Fruit fly (Drosophila melanogaster) whole organism, embryonic: Measurements from ENCODE around the gene tws.

Source experiments
- Aef1 ChIP-seq: fragments of 200-800 bp; sonication (Bioruptor generic); IDR thresholded peaks from 3 replicates; pipeline ENCODE4 v1.3.6; 2022; ENCODE audit warnings: missing biosample characterization, missing genetic modification characterization
- Atf6 ChIP-seq: fragments of 200-800 bp; sonication (Bioruptor generic); IDR thresholded peaks from 2 replicates; pipeline ENCODE4 v1.3.6; 2022; ENCODE audit warnings: missing biosample characterization, missing genetic modification characterization
- CG12769 ChIP-seq: fragments of 200-800 bp; sonication (Bioruptor generic); optimal IDR thresholded peaks from 2 replicates; lab custom pipeline; 2019; ENCODE audit warnings: missing biosample characterization, mild to moderate bottlenecking, missing genetic modification characterization, moderate library complexity
- CG17612 ChIP-seq: fragments of 200-800 bp; sonication (Bioruptor generic); IDR thresholded peaks from 2 replicates; pipeline ENCODE4 v1.3.6; 2022; ENCODE audit warnings: missing biosample characterization, missing genetic modification characterization
- CG1792 ChIP-seq: fragments of 200-800 bp; sonication (Bioruptor generic); optimal IDR thresholded peaks from 2 replicates; lab custom pipeline; 2016; ENCODE audit warnings: missing biosample characterization, missing genetic modification characterization
- CG2678 ChIP-seq: fragments of 200-800 bp; sonication (Bioruptor generic); optimal IDR thresholded peaks from 3 replicates; lab custom pipeline; 2019; ENCODE audit warnings: missing biosample characterization, mild to moderate bottlenecking, missing genetic modification characterization, moderate library complexity
- CG2712 ChIP-seq: fragments of 200-800 bp; optimal IDR thresholded peaks from 3 replicates; lab custom pipeline; 2019; ENCODE audit warnings: missing biosample characterization, mild to moderate bottlenecking, missing genetic modification characterization, moderate library complexity
- CG30020 ChIP-seq: fragments of 200-800 bp; optimal IDR thresholded peaks from 2 replicates; lab custom pipeline; 2019; ENCODE audit warnings: missing biosample characterization, mild to moderate bottlenecking, missing genetic modification characterization, moderate library complexity
- CG31441 ChIP-seq: fragments of 200-800 bp; sonication (Bioruptor generic); IDR thresholded peaks from 2 replicates; pipeline ENCODE4 v1.3.6; 2022; ENCODE audit warnings: missing biosample characterization, missing genetic modification characterization
- CG5245 ChIP-seq: fragments of 200-800 bp; sonication (Bioruptor generic); optimal IDR thresholded peaks from 3 replicates; lab custom pipeline; 2016; ENCODE audit warnings: missing biosample characterization, missing genetic modification characterization
- CG6254 ChIP-seq: fragments of 200-800 bp; sonication (Bioruptor generic); optimal IDR thresholded peaks from 3 replicates; lab custom pipeline; 2017; ENCODE audit warnings: mild to moderate bottlenecking, missing biosample characterization, missing genetic modification reagents, missing genetic modification characterization
- CG7987 ChIP-seq: fragments of 200-800 bp; sonication (Bioruptor generic); optimal IDR thresholded peaks from 2 replicates; lab custom pipeline; 2018; ENCODE audit warnings: missing biosample characterization, mild to moderate bottlenecking, missing genetic modification characterization, moderate library complexity
- CG8388 ChIP-seq: fragments of 200-800 bp; sonication (Bioruptor generic); optimal IDR thresholded peaks from 2 replicates; lab custom pipeline; 2019; ENCODE audit warnings: missing biosample characterization, mild to moderate bottlenecking, missing genetic modification characterization, moderate library complexity
- CrebB ChIP-seq: fragments of 200-800 bp; sonication (Bioruptor generic); optimal IDR thresholded peaks from 3 replicates; lab custom pipeline; 2018; ENCODE audit warnings: missing biosample characterization, mild to moderate bottlenecking, missing genetic modification characterization
- Eip74EF ChIP-seq, 2 experiments: fragments of 200-800 bp in 1 of 2; fragments of >200 bp in 1 of 2; sonication (Bioruptor generic) in 1 of 2; optimal IDR thresholded peaks; 2 replicates each; lab custom pipeline; 2017 to 2019; ENCODE audit warnings: missing biosample characterization in 2 of 2, missing genetic modification characterization in 2 of 2, mild to moderate bottlenecking in 1 of 2, moderate library complexity in 1 of 2
- Fer1 ChIP-seq: fragments of 200-800 bp; sonication (Bioruptor generic); optimal IDR thresholded peaks from 2 replicates; lab custom pipeline; 2017; ENCODE audit warnings: missing biosample characterization, mild to moderate bottlenecking, missing genetic modification characterization
- Hey ChIP-seq: fragments of 200-800 bp; sonication (Bioruptor generic); optimal IDR thresholded peaks from 3 replicates; lab custom pipeline; 2018; ENCODE audit warnings: missing biosample characterization, mild to moderate bottlenecking, missing genetic modification characterization
- Hmr ChIP-seq: fragments of 200-800 bp; sonication (Bioruptor generic); optimal IDR thresholded peaks from 3 replicates; lab custom pipeline; 2017; ENCODE audit warnings: mild to moderate bottlenecking, missing biosample characterization, missing genetic modification reagents, missing genetic modification characterization
- Hr78 ChIP-seq, 2 experiments: fragments of 200-800 bp in 1 of 2; fragments of >200 bp in 1 of 2; sonication (Bioruptor generic) in 1 of 2; optimal IDR thresholded peaks; 2 replicates each; lab custom pipeline; 2017 to 2019; ENCODE audit warnings: missing biosample characterization in 2 of 2, missing genetic modification characterization in 2 of 2, mild to moderate bottlenecking in 1 of 2, moderate library complexity in 1 of 2
- NC2α ChIP-seq: fragments of 200-800 bp; sonication (Bioruptor generic); optimal IDR thresholded peaks from 2 replicates; lab custom pipeline; 2016; ENCODE audit warnings: missing biosample characterization, missing genetic modification characterization
- NFAT ChIP-seq: fragments of 200-800 bp; sonication (Bioruptor generic); IDR thresholded peaks from 2 replicates; pipeline ENCODE4 v1.3.6; 2022; ENCODE audit warnings: missing biosample characterization, missing genetic modification characterization
- Nf-YA ChIP-seq: fragments of 200-800 bp; sonication (Bioruptor generic); IDR thresholded peaks from 2 replicates; pipeline ENCODE4 v1.3.6; 2022; ENCODE audit warnings: missing biosample characterization, missing genetic modification characterization
- Pdp1 ChIP-seq, 2 experiments: fragments of 200-800 bp; sonication (Bioruptor generic); optimal IDR thresholded peaks; 3 replicates each; lab custom pipeline; 2016; ENCODE audit warnings: missing biosample characterization in 2 of 2, missing genetic modification characterization in 2 of 2, mild to moderate bottlenecking in 1 of 2, moderate library complexity in 1 of 2
- Sry-δ ChIP-seq: fragments of 200-800 bp; sonication (Bioruptor generic); optimal IDR thresholded peaks from 2 replicates; lab custom pipeline; 2016; ENCODE audit warnings: missing biosample characterization, missing genetic modification characterization
- cas ChIP-seq: fragments of 200-800 bp; sonication (Bioruptor generic); IDR thresholded peaks from 2 replicates; pipeline ENCODE4 v1.3.6; 2022; ENCODE audit warnings: missing biosample characterization, missing genetic modification characterization
- crc ChIP-seq: fragments of 200-800 bp; sonication (Bioruptor generic); optimal IDR thresholded peaks from 2 replicates; lab custom pipeline; 2016; ENCODE audit warnings: missing biosample characterization, missing genetic modification characterization
- croc ChIP-seq: fragments of 200-800 bp; sonication (Bioruptor generic); conservative IDR thresholded peaks from 3 replicates; pipeline ENCODE4 v1.3.6; 2022; ENCODE audit warnings: missing biosample characterization, missing genetic modification characterization
- crol ChIP-seq: fragments of 200-800 bp; sonication (Bioruptor generic); IDR thresholded peaks from 2 replicates; pipeline ENCODE4 v1.3.6; 2022; ENCODE audit warnings: missing biosample characterization, missing genetic modification characterization
- crp ChIP-seq, 2 experiments: fragments of 200-800 bp; sonication (Bioruptor generic); optimal IDR thresholded peaks; 2 replicates in 1 of 2; 3 replicates in 1 of 2; lab custom pipeline; 2017; ENCODE audit warnings: missing biosample characterization in 2 of 2, missing genetic modification characterization in 2 of 2, mild to moderate bottlenecking in 1 of 2, moderate library complexity in 1 of 2
- en ChIP-seq: fragments of 200-800 bp; sonication (Bioruptor generic); optimal IDR thresholded peaks from 2 replicates; lab custom pipeline; 2016; ENCODE audit warnings: missing biosample characterization, missing genetic modification characterization
- exex ChIP-seq: fragments of 200-800 bp; sonication (Bioruptor generic); optimal IDR thresholded peaks from 4 replicates; lab custom pipeline; 2018; ENCODE audit warnings: missing biosample characterization, mild to moderate bottlenecking, missing genetic modification characterization, moderate library complexity
- grn ChIP-seq: fragments of 200-800 bp; sonication (Bioruptor generic); optimal IDR thresholded peaks from 3 replicates; lab custom pipeline; 2017; ENCODE audit warnings: missing biosample characterization, missing genetic modification characterization
- gsb ChIP-seq: fragments of 200-800 bp; sonication (Bioruptor generic); IDR thresholded peaks from 2 replicates; pipeline ENCODE4 v1.3.6; 2022; ENCODE audit warnings: missing biosample characterization, missing genetic modification characterization
- hth ChIP-seq: fragments of >200 bp; optimal IDR thresholded peaks from 2 replicates; lab custom pipeline; 2017; ENCODE audit warnings: inconsistent platforms
- kni ChIP-seq: fragments of 200-800 bp; sonication (Bioruptor generic); optimal IDR thresholded peaks from 3 replicates; lab custom pipeline; 2017; ENCODE audit warnings: mild to moderate bottlenecking, missing biosample characterization, missing genetic modification reagents, missing genetic modification characterization
- lbe ChIP-seq: fragments of 200-800 bp; sonication (Bioruptor generic); optimal IDR thresholded peaks from 2 replicates; lab custom pipeline; 2016; ENCODE audit warnings: missing biosample characterization, mild to moderate bottlenecking, missing genetic modification characterization
- lola ChIP-seq, 3 experiments: fragments of >200 bp in 2 of 3; fragments of 200-800 bp in 1 of 3; sonication (Bioruptor generic) in 1 of 3; optimal IDR thresholded peaks; 2 replicates each; lab custom pipeline; 2017 to 2019; ENCODE audit warnings: missing biosample characterization in 3 of 3, missing genetic modification characterization in 3 of 3, mild to moderate bottlenecking in 1 of 3, moderate library complexity in 1 of 3
- luna ChIP-seq: fragments of 200-800 bp; sonication (Bioruptor generic); optimal IDR thresholded peaks from 2 replicates; lab custom pipeline; 2016; ENCODE audit warnings: missing biosample characterization, missing genetic modification characterization
- p53 ChIP-seq: fragments of 200-800 bp; sonication (Bioruptor generic); optimal IDR thresholded peaks from 2 replicates; lab custom pipeline; 2016; ENCODE audit warnings: missing biosample characterization, missing genetic modification characterization
- prd ChIP-seq, 3 experiments: fragments of >200 bp in 2 of 3; fragments of 200-800 bp in 1 of 3; sonication (Bioruptor generic) in 1 of 3; optimal IDR thresholded peaks in 2 of 3; IDR thresholded peaks in 1 of 3; 2 replicates in 2 of 3; 3 replicates in 1 of 3; pipeline versions ENCODE4 v1.3.6 to Lab custom; 2017 to 2022; ENCODE audit warnings: missing biosample characterization in 1 of 3, missing genetic modification characterization in 1 of 3
- pros ChIP-seq: fragments of 200-800 bp; sonication (Bioruptor generic); optimal IDR thresholded peaks from 3 replicates; lab custom pipeline; 2019; ENCODE audit warnings: missing biosample characterization, mild to moderate bottlenecking, missing genetic modification characterization, moderate library complexity
- row ChIP-seq: fragments of 200-800 bp; sonication (Bioruptor generic); IDR thresholded peaks from 3 replicates; pipeline ENCODE4 v1.3.6; 2022; ENCODE audit warnings: missing biosample characterization, missing genetic modification characterization
- schlank ChIP-seq: fragments of 200-800 bp; sonication (Bioruptor generic); optimal IDR thresholded peaks from 2 replicates; lab custom pipeline; 2018; ENCODE audit warnings: missing biosample characterization, mild to moderate bottlenecking, missing genetic modification characterization
- sd ChIP-seq: fragments of 200-800 bp; sonication (Bioruptor generic); optimal IDR thresholded peaks from 3 replicates; lab custom pipeline; 2018; ENCODE audit warnings: missing biosample characterization, mild to moderate bottlenecking, missing genetic modification characterization, moderate library complexity
- so ChIP-seq: fragments of 200-800 bp; sonication (Bioruptor generic); IDR thresholded peaks from 3 replicates; pipeline ENCODE4 v1.3.6; 2022; ENCODE audit warnings: missing biosample characterization, missing genetic modification characterization
- tin ChIP-seq: fragments of 200-800 bp; sonication (Bioruptor generic); optimal IDR thresholded peaks from 3 replicates; lab custom pipeline; 2016; ENCODE audit warnings: missing biosample characterization, missing genetic modification characterization
- twi ChIP-seq: fragments of 200-800 bp; optimal IDR thresholded peaks from 2 replicates; lab custom pipeline; 2019; ENCODE audit warnings: missing biosample characterization, mild to moderate bottlenecking, missing genetic modification characterization, moderate library complexity
- wor ChIP-seq: fragments of 200-800 bp; sonication (Bioruptor generic); IDR thresholded peaks from 2 replicates; pipeline ENCODE4 v1.3.6; 2022; ENCODE audit warnings: missing biosample characterization, missing genetic modification characterization

The tws gene

dm6 chr3R:10100498-10101196 lies 38.9 kb downstream of the tws start (continued):
- TF ChIP-seq croc (GFP tag; lab: Robert Waterston, UW) (no peak), Sry-δ (GFP tag; lab: Kevin White, UChicago) (no peak), lbe (GFP tag; lab: Kevin White, UChicago) (no peak), CG1792 (no peak), crc (GFP tag; lab: Kevin White, UChicago) (no peak), Atf6 (GFP tag; lab: Robert Waterston, UW) (0 out of 2 replicates have a peak, but pooled peaks have one; percentile 30), CG30020 (no peak), CG31441 (GFP tag; lab: Robert Waterston, UW) (no peak), NFAT (GFP tag; lab: Robert Waterston, UW) (peak; percentile 54), cas (GFP tag; lab: Robert Waterston, UW) (no peak), CG6254 (GFP tag; lab: Kevin White, UChicago) (no peak), Aef1 (GFP tag; lab: Robert Waterston, UW) (0 out of 3 replicates have a peak, but pooled peaks have one; percentile 35), prd (optimal IDR thresholded peaks at IDR 0.05; lab: Kevin White, UChicago) (no peak), prd (GFP tag; IDR thresholded peaks at IDR 0.05; lab: Robert Waterston, UW) (peak; percentile 44; the same call in 2 of the 3 replicates), luna (no peak), hth (no peak), CG8388 (no peak), CG5245 (GFP tag; lab: Kevin White, UChicago) (peak; percentile 5), p53 (GFP tag; lab: Kevin White, UChicago) (no peak), NC2α (GFP tag; lab: Kevin White, UChicago) (no peak), Hmr (GFP tag; lab: Kevin White, UChicago) (peak; percentile 81), tin (GFP tag; lab: Kevin White, UChicago) (peak; percentile 52), wor (GFP tag; lab: Robert Waterston, UW) (no peak), twi (no peak)

dm6 chr3R:10099401-10099848 lies 40.1 kb downstream of the tws start:
- TF ChIP-seq lola (GFP tag; optimal IDR thresholded peaks at IDR 0.05; lab: Kevin White, UChicago) (peak in 1 of 3 experiments; percentile 10), Nf-YA (GFP tag; lab: Robert Waterston, UW) (0 out of 2 replicates have a peak, but pooled peaks have one; percentile 20), CG2678 (tag; lab: Kevin White, UChicago) (peak; percentile 25), pros (GFP tag; lab: Kevin White, UChicago) (no peak), gsb (GFP tag; lab: Robert Waterston, UW) (no peak), Hr78 (GFP tag; optimal IDR thresholded peaks at IDR 0.05; lab: Kevin White, UChicago) (peak in 1 of 2 experiments; percentile 94), CG2712 (tag; lab: Kevin White, UChicago) (peak; percentile 15), Fer1 (GFP tag; lab: Kevin White, UChicago) (peak; percentile 31), exex (tag; lab: Kevin White, UChicago) (peak; percentile 86), CG17612 (GFP tag; lab: Robert Waterston, UW) (no peak), CG12769 (peak; percentile 27), so (GFP tag; lab: Robert Waterston, UW) (0 out of 3 replicates have a peak, but pooled peaks have one; percentile 17), sd (tag; lab: Kevin White, UChicago) (peak; percentile 55), Hey (tag; lab: Kevin White, UChicago) (peak; percentile 61), Pdp1 (GFP tag; optimal IDR thresholded peaks at IDR 0.05; lab: Kevin White, UChicago) (peak in 1 of 2 experiments; percentile 98), CG7987 (no peak), crol (GFP tag; lab: Robert Waterston, UW) (peak; percentile 37; the same call in 1 of the 2 replicates), schlank (tag; lab: Kevin White, UChicago) (peak; percentile 22), CrebB (tag; lab: Kevin White, UChicago) (no peak), kni (GFP tag; lab: Kevin White, UChicago) (peak; percentile 15), grn (GFP tag; lab: Kevin White, UChicago) (peak; percentile 100), en (no peak), row (GFP tag; lab: Robert Waterston, UW) (peak; percentile 23; the same call in 1 of the 3 replicates), Eip74EF (GFP tag; optimal IDR thresholded peaks at IDR 0.05; lab: Kevin White, UChicago) (peak in 1 of 2 experiments; percentile 58), crp (GFP tag; optimal IDR thresholded peaks at IDR 0.05; lab: Kevin White, UChicago) (peak in 1 of 2 experiments; percentile 7)
